Fruit fly (Drosophila melanogaster): ENCODE results near the gene mthl1.

dm6 chrX:16610601-16611058 is 30.1 kb upstream of the mthl1 start, which contains the start of gene mbt:
- no peak for TF ChIP-seq tai (GFP tag; optimal IDR thresholded peaks at IDR 0.05)
- TF ChIP-seq Myc (optimal IDR thresholded peaks at IDR 0.05) = peak; percentile 80
- TF ChIP-seq Dfd (GFP tag; optimal IDR thresholded peaks at IDR 0.05) = peak; percentile 64
- TF ChIP-seq sv (GFP tag; optimal IDR thresholded peaks at IDR 0.05) = no peak

Measured in whole organism, wandering third instar larva.